Worm (Caenorhabditis elegans) whole organism, L4/young adult: ENCODE data around the gene pigm-1.

Source experiments
- dao-5 ChIP-seq: sonication (generic microtip); optimal IDR thresholded peaks from 2 replicates; lab custom pipeline; 2016; ENCODE audit warnings: missing genotype, missing genetic modification characterization, moderate library complexity, missing compliant biosample characterization
- him-1 ChIP-seq: sonication (generic microtip); optimal IDR thresholded peaks from 2 replicates; lab custom pipeline; 2016; ENCODE audit warnings: missing genotype, missing genetic modification reagents, missing genetic modification characterization, missing compliant biosample characterization

DNA sequence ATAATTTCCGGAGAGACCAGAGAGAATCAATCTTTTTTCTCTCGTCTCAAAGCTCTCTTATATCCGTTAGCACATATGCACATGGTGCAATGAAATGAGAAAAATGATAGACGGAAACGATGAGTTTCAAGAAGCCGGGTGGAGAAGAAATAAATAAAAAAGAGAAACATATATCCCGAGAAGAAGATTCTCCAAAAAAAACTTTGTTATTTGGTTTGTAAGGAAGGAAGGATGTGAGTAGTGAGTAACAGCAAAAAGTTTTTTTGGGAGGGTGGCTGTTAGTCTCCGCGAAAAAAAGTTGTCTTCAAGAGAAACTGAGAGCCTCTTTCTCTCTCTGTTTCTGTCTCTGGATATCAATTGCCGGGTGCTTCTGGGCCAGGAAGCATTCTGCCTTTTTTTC is 31.6 kb upstream of the pigm-1 start:
- TF ChIP-seq dao-5, result no peak
- no peak for TF ChIP-seq him-1 (tag; lab: Kevin White, UChicago)
